Worm (Caenorhabditis elegans) whole organism, late embryonic: Measurements from ENCODE around the gene mrpl-20.

Experiments
- ahr-1 ChIP-seq: sonication (generic microtip); optimal IDR thresholded peaks from 2 replicates; lab custom pipeline; 2016; ENCODE audit warnings: missing genetic modification characterization, missing compliant biosample characterization
- ama-1 ChIP-seq: fragments of 150-350 bp; optimal IDR thresholded peaks from 2 replicates; lab custom pipeline; 2014
- pqm-1 ChIP-seq: sonication (generic microtip); optimal IDR thresholded peaks from 2 replicates; lab custom pipeline; 2016; ENCODE audit warnings: missing genetic modification characterization, missing compliant biosample characterization

ce11 chrII:13326478-13326877 lies 11.6 kb upstream of the mrpl-20 start:
- TF ChIP-seq pqm-1 (tag; lab: Kevin White, UChicago) (no peak), ahr-1 (tag; lab: Kevin White, UChicago) (no peak), ama-1 (lab: Kevin White, UChicago) (no peak)
